Worm (Caenorhabditis elegans) whole organism, L3 larva: ENCODE results near the gene nhr-243.

ENCODE experiments used
- R02D3.7 ChIP-seq: fragments of 150-350 bp; optimal IDR thresholded peaks from 2 replicates; lab custom pipeline; 2014; ENCODE audit warnings: missing biosample characterization, missing genetic modification characterization
- ama-1 ChIP-seq: fragments of 150-350 bp; optimal IDR thresholded peaks from 2 replicates; lab custom pipeline; 2018
- elt-3 ChIP-seq, 3 experiments: fragments of 150-350 bp in 1 of 3; sonication (generic microtip) in 2 of 3; optimal IDR thresholded peaks; 2 replicates in 2 of 3; 4 replicates in 1 of 3; lab custom pipeline; 2014 to 2017; ENCODE audit warnings: missing biosample characterization in 3 of 3, missing genetic modification characterization in 3 of 3
- fkh-2 ChIP-seq: fragments of 150-350 bp; optimal IDR thresholded peaks from 2 replicates; lab custom pipeline; 2014; ENCODE audit warnings: missing biosample characterization, missing genetic modification reagents, missing genetic modification characterization
- hmg-11 ChIP-seq: sonication (generic microtip); optimal IDR thresholded peaks from 2 replicates; lab custom pipeline; 2016; ENCODE audit warnings: missing genetic modification characterization, missing compliant biosample characterization
- nhr-76 ChIP-seq: fragments of 150-350 bp; sonication (generic microtip); optimal IDR thresholded peaks from 5 replicates; lab custom pipeline; 2014; ENCODE audit warnings: missing biosample characterization, missing genetic modification characterization
- pha-4 ChIP-seq: fragments of 150-350 bp; optimal IDR thresholded peaks from 2 replicates; lab custom pipeline; 2014; ENCODE audit warnings: missing biosample characterization, missing genetic modification reagents, missing genetic modification characterization
- tbx-2 ChIP-seq: sonication (generic microtip); optimal IDR thresholded peaks from 2 replicates; lab custom pipeline; 2016; ENCODE audit warnings: mild to moderate bottlenecking, missing genetic modification characterization, missing compliant biosample characterization
- ztf-4 ChIP-seq: fragments of 150-350 bp; optimal IDR thresholded peaks from 2 replicates; lab custom pipeline; 2014; ENCODE audit warnings: missing biosample characterization, missing genetic modification characterization

ce11 chrV:18903472-18903871 is 3.1 kb upstream of the nhr-243 start, which contains the start of gene mihp-2:
- TF ChIP-seq ama-1, result no peak
- no peak for TF ChIP-seq fkh-2 (tag; lab: Kevin White, UChicago)
- no peak for TF ChIP-seq nhr-76 (tag; lab: Kevin White, UChicago)
- no peak for TF ChIP-seq hmg-11 (tag; lab: Kevin White, UChicago)
- TF ChIP-seq R02D3.7 (tag; lab: Kevin White, UChicago), result no peak
- TF ChIP-seq ztf-4 (tag; lab: Kevin White, UChicago), result no peak
- no peak for TF ChIP-seq elt-3 (tag; optimal IDR thresholded peaks at IDR 0.05; lab: Kevin White, UChicago)
- TF ChIP-seq pha-4 (tag; lab: Kevin White, UChicago), result no peak
- no peak for TF ChIP-seq tbx-2 (tag; lab: Kevin White, UChicago)
